Worm (Caenorhabditis elegans) whole organism, L2 larva: ENCODE measurements around the gene cpt-1.

ENCODE experiments used
- ceh-16 ChIP-seq: fragments of 150-350 bp; optimal IDR thresholded peaks from 2 replicates; lab custom pipeline; 2014; ENCODE audit warnings: missing biosample characterization, missing genetic modification characterization
- egl-27 ChIP-seq: sonication (generic microtip); optimal IDR thresholded peaks from 3 replicates; lab custom pipeline; 2017; ENCODE audit warnings: missing biosample characterization, missing genetic modification reagents, missing genetic modification characterization
- skn-1 ChIP-seq: sonication (generic microtip); optimal IDR thresholded peaks from 2 replicates; lab custom pipeline; 2017; ENCODE audit warnings: missing biosample characterization, missing genetic modification characterization
- snpc-4 ChIP-seq: fragments of 150-350 bp; optimal IDR thresholded peaks from 2 replicates; lab custom pipeline; 2014; ENCODE audit warnings: missing biosample characterization, missing genetic modification characterization

ce11 chrII:12760497-12760896, 35.8 kb downstream of the cpt-1 start, which contains the start of gene cnp-2:
- TF ChIP-seq snpc-4 = no peak
- no peak for TF ChIP-seq egl-27 (tag; lab: Kevin White, UChicago)
- no peak for TF ChIP-seq ceh-16 (tag; lab: Kevin White, UChicago)
- TF ChIP-seq skn-1 (tag; lab: Kevin White, UChicago) = no peak
